Worm (Caenorhabditis elegans) whole organism, L4 larva: ENCODE results near the gene C50B8.5.

Experiments
- F44E2.7 ChIP-seq: fragments of 200-800 bp; sonication (Bioruptor generic); IDR thresholded peaks from 2 replicates; pipeline ENCODE4 v2.1.2; 2022; ENCODE audit warnings: missing genetic modification characterization, missing compliant biosample characterization
- Y105C5A.15 ChIP-seq: fragments of 200-800 bp; sonication (Bioruptor generic); IDR thresholded peaks from 2 replicates; pipeline ENCODE4 v1.3.6; 2022; ENCODE audit warnings: missing genetic modification characterization, missing compliant biosample characterization
- Y48G9A.11 ChIP-seq: fragments of 200-800 bp; sonication (Bioruptor generic); IDR thresholded peaks from 2 replicates; pipeline ENCODE4 v1.3.6; 2022; ENCODE audit warnings: missing genetic modification reagents, missing genetic modification characterization, missing compliant biosample characterization
- Y5F2A.4 ChIP-seq: fragments of 200-800 bp; sonication (Bioruptor generic); optimal IDR thresholded peaks from 2 replicates; lab custom pipeline; 2018; ENCODE audit warnings: mild to moderate bottlenecking, missing genetic modification characterization, missing compliant biosample characterization
- aly-2 ChIP-seq: sonication (generic microtip); optimal IDR thresholded peaks from 2 replicates; lab custom pipeline; 2018; ENCODE audit warnings: missing biosample characterization, missing genetic modification characterization
- ceh-28 ChIP-seq: fragments of 150-350 bp; optimal IDR thresholded peaks from 2 replicates; lab custom pipeline; 2014; ENCODE audit warnings: missing biosample characterization, missing genetic modification reagents, missing genetic modification characterization
- ceh-32 ChIP-seq: sonication (generic microtip); optimal IDR thresholded peaks from 2 replicates; lab custom pipeline; 2016; ENCODE audit warnings: mild to moderate bottlenecking, missing genetic modification characterization, missing compliant biosample characterization; ENCODE audit not compliant: poor library complexity
- daf-12 ChIP-seq: fragments of 150-350 bp; optimal IDR thresholded peaks from 2 replicates; lab custom pipeline; 2014; ENCODE audit warnings: missing biosample characterization, missing genetic modification reagents, missing genetic modification characterization
- daf-19 ChIP-seq: fragments of 200-800 bp; sonication (Bioruptor generic); conservative IDR thresholded peaks from 2 replicates; pipeline ENCODE4 v1.3.6; 2022; ENCODE audit warnings: missing genetic modification characterization, missing compliant biosample characterization
- daf-8 ChIP-seq: fragments of 200-800 bp; sonication (Bioruptor generic); IDR thresholded peaks from 2 replicates; pipeline ENCODE4 v1.3.6; 2022; ENCODE audit warnings: missing genetic modification characterization, missing compliant biosample characterization
- dpl-1 ChIP-seq: fragments of 150-350 bp; optimal IDR thresholded peaks from 2 replicates; lab custom pipeline; 2014; ENCODE audit warnings: missing biosample characterization, missing genetic modification reagents, missing genetic modification characterization
- duxl-1 ChIP-seq: sonication (generic microtip); optimal IDR thresholded peaks from 2 replicates; lab custom pipeline; 2016; ENCODE audit warnings: mild to moderate bottlenecking, missing genetic modification characterization, moderate library complexity, missing compliant biosample characterization; ENCODE audit not compliant: poor library complexity
- dve-1 ChIP-seq: sonication (generic microtip); optimal IDR thresholded peaks from 2 replicates; lab custom pipeline; 2017; ENCODE audit warnings: antibody characterized with exemption, mild to moderate bottlenecking, missing genetic modification characterization, missing compliant biosample characterization; ENCODE audit not compliant: insufficient read depth
- egl-27 ChIP-seq: sonication (generic microtip); optimal IDR thresholded peaks from 3 replicates; lab custom pipeline; 2017; ENCODE audit warnings: missing biosample characterization, missing genetic modification reagents, missing genetic modification characterization
- egl-43 ChIP-seq: fragments of 200-800 bp; sonication (Bioruptor generic); IDR thresholded peaks from 2 replicates; pipeline ENCODE4 v1.3.6; 2022; ENCODE audit warnings: missing genetic modification reagents, missing genetic modification characterization, missing compliant biosample characterization
- gei-8 ChIP-seq: fragments of 200-800 bp; sonication (Bioruptor generic); optimal IDR thresholded peaks from 2 replicates; lab custom pipeline; 2018; ENCODE audit warnings: mild to moderate bottlenecking, missing genetic modification characterization, missing compliant biosample characterization
- hlh-11 ChIP-seq: fragments of 200-800 bp; sonication (Bioruptor generic); optimal IDR thresholded peaks from 2 replicates; lab custom pipeline; 2018; ENCODE audit warnings: mild to moderate bottlenecking, missing genetic modification characterization, missing compliant biosample characterization
- hmg-1.1 ChIP-seq: fragments of 200-800 bp; sonication (Bioruptor generic); IDR thresholded peaks from 2 replicates; pipeline ENCODE4 v1.3.6; 2022; ENCODE audit warnings: missing genetic modification reagents, missing genetic modification characterization, missing compliant biosample characterization
- jun-1 ChIP-seq: fragments of 150-350 bp; optimal IDR thresholded peaks from 2 replicates; lab custom pipeline; 2014; ENCODE audit warnings: missing biosample characterization, missing genetic modification reagents, missing genetic modification characterization
- lim-7 ChIP-seq: fragments of 200-800 bp; sonication (Bioruptor generic); IDR thresholded peaks from 2 replicates; pipeline ENCODE4 v1.3.6; 2022; ENCODE audit warnings: missing genetic modification characterization, missing compliant biosample characterization
- lin-1 ChIP-seq: fragments of 200-800 bp; sonication (Bioruptor generic); IDR thresholded peaks from 2 replicates; pipeline ENCODE4 v1.3.6; 2022; ENCODE audit warnings: missing genetic modification reagents, missing genetic modification characterization, missing compliant biosample characterization
- lin-13 ChIP-seq: fragments of 150-350 bp; optimal IDR thresholded peaks from 2 replicates; lab custom pipeline; 2014; ENCODE audit warnings: missing biosample characterization, missing genetic modification reagents, missing genetic modification characterization
- lin-29 ChIP-seq: fragments of 200-800 bp; sonication (Bioruptor generic); IDR thresholded peaks from 2 replicates; pipeline ENCODE4 v1.3.6; 2022; ENCODE audit warnings: missing genetic modification reagents, missing genetic modification characterization, missing compliant biosample characterization
- lir-3 ChIP-seq: sonication (generic microtip); optimal IDR thresholded peaks from 2 replicates; lab custom pipeline; 2016; ENCODE audit warnings: mild to moderate bottlenecking, missing genetic modification characterization, missing compliant biosample characterization
- lsy-2 ChIP-seq, 2 experiments: fragments of 150-350 bp in 1 of 2; sonication (generic microtip) in 1 of 2; optimal IDR thresholded peaks; 2 replicates each; lab custom pipeline; 2014 to 2017; ENCODE audit warnings: missing biosample characterization in 2 of 2, missing genetic modification characterization in 2 of 2
- madf-9 ChIP-seq: fragments of 200-800 bp; sonication (Bioruptor generic); conservative IDR thresholded peaks from 2 replicates; pipeline ENCODE4 v1.3.6; 2022; ENCODE audit warnings: missing genetic modification reagents, missing genetic modification characterization, missing compliant biosample characterization
- mdl-1 ChIP-seq, 2 experiments: fragments of 150-350 bp in 1 of 2; sonication (generic microtip) in 1 of 2; optimal IDR thresholded peaks; 2 replicates each; lab custom pipeline; 2014 to 2017; ENCODE audit warnings: missing biosample characterization in 2 of 2, missing genetic modification characterization in 2 of 2
- mep-1 ChIP-seq: fragments of 150-350 bp; sonication (generic microtip); optimal IDR thresholded peaks from 3 replicates; lab custom pipeline; 2014; ENCODE audit warnings: missing biosample characterization, missing genetic modification characterization
- mxl-3 ChIP-seq: fragments of 200-800 bp; sonication (Bioruptor generic); optimal IDR thresholded peaks from 2 replicates; lab custom pipeline; 2018; ENCODE audit warnings: mild to moderate bottlenecking, missing genetic modification characterization, missing compliant biosample characterization
- nhr-102 ChIP-seq: sonication (generic microtip); optimal IDR thresholded peaks from 2 replicates; lab custom pipeline; 2016; ENCODE audit warnings: mild to moderate bottlenecking, missing genetic modification characterization, moderate library complexity, missing compliant biosample characterization
- nhr-11 ChIP-seq: fragments of 150-350 bp; optimal IDR thresholded peaks from 2 replicates; lab custom pipeline; 2014; ENCODE audit warnings: missing biosample characterization, missing genetic modification characterization
- nhr-25 ChIP-seq: sonication (generic microtip); optimal IDR thresholded peaks from 2 replicates; lab custom pipeline; 2017; ENCODE audit warnings: missing genetic modification characterization, mild to moderate bottlenecking, missing compliant biosample characterization, antibody characterized with exemption, moderate library complexity, borderline replicate concordance; ENCODE audit not compliant: insufficient read depth
- nhr-42 ChIP-seq: fragments of 200-800 bp; sonication (Bioruptor generic); IDR thresholded peaks from 2 replicates; pipeline ENCODE4 v1.3.6; 2022; ENCODE audit warnings: missing genetic modification characterization, missing compliant biosample characterization
- nhr-48 ChIP-seq: sonication (generic microtip); optimal IDR thresholded peaks from 2 replicates; lab custom pipeline; 2016; ENCODE audit warnings: mild to moderate bottlenecking, missing genetic modification characterization, missing compliant biosample characterization
- nhr-77 ChIP-seq: fragments of 150-350 bp; optimal IDR thresholded peaks from 2 replicates; lab custom pipeline; 2014; ENCODE audit warnings: missing biosample characterization, missing genetic modification characterization
- pha-4 ChIP-seq, 2 experiments: fragments of 150-350 bp in 1 of 2; fragments of 200-800 bp in 1 of 2; sonication (Bioruptor generic) in 1 of 2; IDR thresholded peaks in 1 of 2; optimal IDR thresholded peaks in 1 of 2; 2 replicates each; pipeline versions ENCODE4 v1.3.6 to Lab custom; 2014 to 2022; ENCODE audit warnings: missing genetic modification characterization in 2 of 2, missing genetic modification reagents in 2 of 2, missing biosample characterization in 1 of 2, missing compliant biosample characterization in 1 of 2
- php-3 ChIP-seq: fragments of 200-800 bp; sonication (Bioruptor generic); IDR thresholded peaks from 2 replicates; pipeline ENCODE4 v1.3.6; 2022; ENCODE audit warnings: missing genetic modification reagents, missing genetic modification characterization, missing compliant biosample characterization
- rbr-2 ChIP-seq: sonication (generic microtip); optimal IDR thresholded peaks from 2 replicates; lab custom pipeline; 2016; ENCODE audit warnings: missing genotype, missing genetic modification characterization, missing compliant biosample characterization
- saeg-2 ChIP-seq: fragments of 200-800 bp; sonication (Bioruptor generic); IDR thresholded peaks from 2 replicates; pipeline ENCODE4 v1.3.6; 2022; ENCODE audit warnings: missing genetic modification reagents, missing genetic modification characterization, missing compliant biosample characterization
- tra-1 ChIP-seq: fragments of 200-800 bp; sonication (Bioruptor generic); IDR thresholded peaks from 2 replicates; pipeline ENCODE4 v1.3.6; 2022; ENCODE audit warnings: missing genetic modification reagents, missing genetic modification characterization, missing compliant biosample characterization
- vab-7 ChIP-seq: fragments of 200-800 bp; sonication (Bioruptor generic); IDR thresholded peaks from 2 replicates; pipeline ENCODE4 v1.3.6; 2022; ENCODE audit warnings: missing genetic modification reagents, missing genetic modification characterization, missing compliant biosample characterization
- zfp-2 ChIP-seq: sonication (generic microtip); optimal IDR thresholded peaks from 2 replicates; lab custom pipeline; 2016; ENCODE audit warnings: mild to moderate bottlenecking, missing genetic modification characterization, missing compliant biosample characterization
- zip-11 ChIP-seq: fragments of 200-800 bp; sonication (Bioruptor generic); IDR thresholded peaks from 2 replicates; pipeline ENCODE4 v1.3.6; 2022; ENCODE audit warnings: missing genetic modification characterization, missing compliant biosample characterization
- ztf-11 ChIP-seq: fragments of 150-350 bp; optimal IDR thresholded peaks from 2 replicates; lab custom pipeline; 2014; ENCODE audit warnings: missing biosample characterization, missing genetic modification characterization
- ztf-7 ChIP-seq: fragments of 150-350 bp; optimal IDR thresholded peaks from 2 replicates; lab custom pipeline; 2014; ENCODE audit warnings: missing biosample characterization, missing genetic modification characterization

C50B8.5 gene

ce11 chrV:13578637-13579036, 2.1 kb upstream of the C50B8.5 start, which contains the start of gene C50B8.6 (continued):
- TF ChIP-seq php-3 (GFP tag; lab: Robert Waterston, UW) (no peak), Y5F2A.4 (GFP tag; lab: Kevin White, UChicago) (no peak), lin-13 (no peak), ceh-32 (tag; lab: Kevin White, UChicago) (no peak), egl-43 (no peak), ceh-28 (tag; lab: Kevin White, UChicago) (no peak)

- TF ChIP-seq daf-8 (GFP tag; lab: Robert Waterston, UW) (no peak), mdl-1 (tag; optimal IDR thresholded peaks at IDR 0.05; lab: Kevin White, UChicago) (no peak), ztf-7 (tag; lab: Kevin White, UChicago) (no peak), ztf-11 (no peak), nhr-77 (tag; lab: Kevin White, UChicago) (no peak), Y48G9A.11 (no peak), nhr-42 (GFP tag; lab: Robert Waterston, UW) (no peak), lin-1 (GFP tag; lab: Robert Waterston, UW) (no peak), mep-1 (tag; lab: Kevin White, UChicago) (no peak), nhr-102 (tag; lab: Kevin White, UChicago) (no peak), lin-13 (no peak), mxl-3 (no peak), lsy-2 (tag; optimal IDR thresholded peaks at IDR 0.05; lab: Kevin White, UChicago) (no peak), hlh-11 (tag; lab: Kevin White, UChicago) (no peak), aly-2 (tag; lab: Kevin White, UChicago) (no peak), nhr-25 (tag; lab: Kevin White, UChicago) (no peak)
Measured at ce11 chrV:13584484-13584883, 3.7 kb downstream of the C50B8.5 start, which contains the start of gene F53F4.1. Gene F53F4.1, plus strand, starts transcription at chrV:13584784.

ce11 chrV:13587902-13588301, 7.1 kb downstream of the C50B8.5 start, which contains the start of gene F53F4.17:
Gene F53F4.17, plus strand, starts transcription at chrV:13588202.
- TF ChIP-seq lir-3 (no peak), nhr-11 (tag; lab: Kevin White, UChicago) (no peak), zip-11 (GFP tag; lab: Robert Waterston, UW) (no peak), egl-43 (no peak), dve-1 (tag; lab: Kevin White, UChicago) (no peak), Y105C5A.15 (no peak), gei-8 (GFP tag; lab: Kevin White, UChicago) (no peak), jun-1 (tag; lab: Kevin White, UChicago) (no peak), lim-7 (GFP tag; lab: Robert Waterston, UW) (no peak), hmg-1.1 (GFP tag; lab: Robert Waterston, UW) (no peak), lin-29 (GFP tag; lab: Robert Waterston, UW) (no peak), nhr-48 (tag; lab: Kevin White, UChicago) (no peak)

ce11 chrV:13589494-13590176, 8.9 kb downstream of the C50B8.5 start, which contains the start of the genes F53F4.2 and F53F4.18:
Gene F53F4.2, minus strand, starts transcription at chrV:13589594.
Gene F53F4.18, plus strand, starts transcription at chrV:13590126.
- TF ChIP-seq pha-4 (GFP tag; IDR thresholded peaks at IDR 0.05; lab: Robert Waterston, UW) (no peak), pha-4 (tag; optimal IDR thresholded peaks at IDR 0.05; lab: Kevin White, UChicago) (no peak), tra-1 (GFP tag; lab: Robert Waterston, UW) (no peak), saeg-2 (GFP tag; lab: Robert Waterston, UW) (no peak), aly-2 (tag; lab: Kevin White, UChicago) (no peak), hlh-11 (tag; lab: Kevin White, UChicago) (no peak), madf-9 (GFP tag; lab: Robert Waterston, UW) (no peak), egl-27 (tag; lab: Kevin White, UChicago) (no peak), Y105C5A.15 (no peak), dpl-1 (no peak), hmg-1.1 (GFP tag; lab: Robert Waterston, UW) (no peak), rbr-2 (tag; lab: Kevin White, UChicago) (no peak), daf-12 (tag; lab: Kevin White, UChicago) (no peak), zfp-2 (tag; lab: Kevin White, UChicago) (no peak), vab-7 (no peak), duxl-1 (no peak), daf-19 (GFP tag; lab: Robert Waterston, UW) (no peak), F44E2.7 (GFP tag; lab: Robert Waterston, UW) (no peak)
